Fruit fly (Drosophila melanogaster) whole organism, embryonic: ENCODE results near the gene Xe7.

ENCODE experiments used
- CG17359 ChIP-seq: fragments of 200-800 bp; sonication (Bioruptor generic); optimal IDR thresholded peaks from 3 replicates; lab custom pipeline; 2018; ENCODE audit warnings: missing biosample characterization, mild to moderate bottlenecking, missing genetic modification characterization, moderate library complexity
- CG17568 ChIP-seq: fragments of 200-800 bp; sonication (Bioruptor generic); optimal IDR thresholded peaks from 2 replicates; lab custom pipeline; 2018; ENCODE audit warnings: missing biosample characterization, mild to moderate bottlenecking, missing genetic modification characterization, moderate library complexity
- CG17802 ChIP-seq: fragments of 200-800 bp; sonication (Bioruptor generic); optimal IDR thresholded peaks from 2 replicates; lab custom pipeline; 2018; ENCODE audit warnings: missing biosample characterization, mild to moderate bottlenecking, missing genetic modification characterization, moderate library complexity
- CG31224 ChIP-seq: fragments of 200-800 bp; sonication (Bioruptor generic); IDR thresholded peaks from 2 replicates; pipeline ENCODE4 v1.3.6; 2022; ENCODE audit warnings: missing biosample characterization, missing genetic modification characterization
- CG8089 ChIP-seq: fragments of 200-800 bp; sonication (Bioruptor generic); optimal IDR thresholded peaks from 3 replicates; lab custom pipeline; 2016; ENCODE audit warnings: missing biosample characterization, missing genetic modification characterization
- Jarid2 ChIP-seq: fragments of 200-800 bp; sonication (Bioruptor generic); optimal IDR thresholded peaks from 3 replicates; lab custom pipeline; 2017; ENCODE audit warnings: mild to moderate bottlenecking, missing biosample characterization, missing genetic modification reagents, missing genetic modification characterization
- Ptx1 ChIP-seq: fragments of 200-800 bp; sonication (Bioruptor generic); IDR thresholded peaks from 2 replicates; pipeline ENCODE4 v1.3.6; 2022; ENCODE audit warnings: missing biosample characterization, missing genetic modification characterization
- chinmo ChIP-seq: fragments of 200-800 bp; sonication (Bioruptor generic); IDR thresholded peaks from 4 replicates; pipeline ENCODE4 v1.3.6; 2022; ENCODE audit warnings: missing biosample characterization, missing genetic modification characterization; ENCODE audit not compliant: partially characterized antibody
- dm ChIP-seq: fragments of 200-800 bp; sonication (Bioruptor generic); optimal IDR thresholded peaks from 3 replicates; lab custom pipeline; 2016; ENCODE audit warnings: missing biosample characterization, missing genetic modification characterization
- kay ChIP-seq: fragments of 200-800 bp; sonication (Bioruptor generic); optimal IDR thresholded peaks from 2 replicates; lab custom pipeline; 2016; ENCODE audit warnings: missing biosample characterization, missing genetic modification characterization
- lov ChIP-seq, 2 experiments: fragments of 200-800 bp in 1 of 2; fragments of >200 bp in 1 of 2; sonication (Bioruptor generic) in 1 of 2; IDR thresholded peaks in 1 of 2; optimal IDR thresholded peaks in 1 of 2; 2 replicates in 1 of 2; 3 replicates in 1 of 2; pipeline versions ENCODE4 v1.3.6 to Lab custom; 2017 to 2022; ENCODE audit warnings: missing biosample characterization in 1 of 2, missing genetic modification characterization in 1 of 2
- mirr ChIP-seq: fragments of 200-800 bp; sonication (Bioruptor generic); optimal IDR thresholded peaks from 3 replicates; lab custom pipeline; 2018; ENCODE audit warnings: missing biosample characterization, mild to moderate bottlenecking, missing genetic modification characterization
- shn ChIP-seq: fragments of 200-800 bp; sonication (Bioruptor generic); optimal IDR thresholded peaks from 3 replicates; lab custom pipeline; 2016; ENCODE audit warnings: missing biosample characterization, missing genetic modification characterization
- tll ChIP-seq, 2 experiments: fragments of 200-800 bp in 1 of 2; fragments of >200 bp in 1 of 2; sonication (Bioruptor generic) in 1 of 2; optimal IDR thresholded peaks; 2 replicates each; lab custom pipeline; 2017 to 2019; ENCODE audit warnings: missing biosample characterization in 2 of 2, missing genetic modification characterization in 2 of 2, mild to moderate bottlenecking in 1 of 2, moderate library complexity in 1 of 2

- TF ChIP-seq CG31224 (GFP tag; lab: Robert Waterston, UW) (no peak), Jarid2 (GFP tag; lab: Kevin White, UChicago) (no peak), tll (GFP tag; optimal IDR thresholded peaks at IDR 0.05; lab: Kevin White, UChicago) (no peak), dm (no peak), shn (no peak), CG17568 (GFP tag; lab: Kevin White, UChicago) (no peak), CG17359 (tag; lab: Kevin White, UChicago) (no peak), chinmo (no peak), kay (GFP tag; lab: Kevin White, UChicago) (no peak), CG17802 (no peak), CG8089 (GFP tag; lab: Kevin White, UChicago) (no peak), lov (optimal IDR thresholded peaks at IDR 0.05; lab: Kevin White, UChicago) (no peak), lov (GFP tag; IDR thresholded peaks at IDR 0.05; lab: Robert Waterston, UW) (no peak), mirr (GFP tag; lab: Kevin White, UChicago) (no peak), Ptx1 (GFP tag; lab: Robert Waterston, UW) (no peak)
These were observed 35.8 kb upstream of the Xe7 start for dm6 chr3R:5704982-5705381.
